Fruit fly (Drosophila melanogaster) whole organism, embryonic: Measurements from ENCODE around the gene Rsph3.

Experiments used
- Abd-B ChIP-seq: fragments of 200-800 bp; sonication (Bioruptor generic); optimal IDR thresholded peaks from 2 replicates; lab custom pipeline; 2018; ENCODE audit warnings: missing biosample characterization, mild to moderate bottlenecking, missing genetic modification characterization, moderate library complexity
- Antp ChIP-seq: fragments of 200-800 bp; sonication (Bioruptor generic); optimal IDR thresholded peaks from 3 replicates; lab custom pipeline; 2016; ENCODE audit warnings: missing biosample characterization, missing genetic modification characterization
- BEAF-32 ChIP-seq: fragments of 200-800 bp; sonication (Bioruptor generic); optimal IDR thresholded peaks from 3 replicates; lab custom pipeline; 2017; ENCODE audit warnings: missing biosample characterization, missing genetic modification characterization, mild to moderate bottlenecking, moderate library complexity, missing genetic modification reagents
- CG10462 ChIP-seq: fragments of 200-800 bp; sonication (Bioruptor generic); optimal IDR thresholded peaks from 2 replicates; lab custom pipeline; 2016; ENCODE audit warnings: missing biosample characterization, missing genetic modification characterization
- CG10979 ChIP-seq: fragments of 200-800 bp; sonication (Bioruptor generic); optimal IDR thresholded peaks from 2 replicates; lab custom pipeline; 2018; ENCODE audit warnings: missing biosample characterization, mild to moderate bottlenecking, missing genetic modification characterization, moderate library complexity
- CG11696 ChIP-seq: fragments of 200-800 bp; sonication (Bioruptor generic); IDR thresholded peaks from 2 replicates; pipeline ENCODE4 v1.3.6; 2022; ENCODE audit warnings: missing biosample characterization, missing genetic modification characterization
- CG12299 ChIP-seq: fragments of 200-800 bp; sonication (Bioruptor generic); optimal IDR thresholded peaks from 2 replicates; lab custom pipeline; 2018; ENCODE audit warnings: missing biosample characterization, mild to moderate bottlenecking, missing genetic modification characterization
- CG12391 ChIP-seq: fragments of 200-800 bp; sonication (Bioruptor generic); optimal IDR thresholded peaks from 3 replicates; lab custom pipeline; 2018; ENCODE audit warnings: missing biosample characterization, mild to moderate bottlenecking, missing genetic modification characterization, moderate library complexity
- CG13287 ChIP-seq: fragments of 200-800 bp; sonication (Bioruptor generic); IDR thresholded peaks from 2 replicates; pipeline ENCODE4 v1.3.6; 2022; ENCODE audit warnings: missing biosample characterization, missing genetic modification characterization; ENCODE audit not compliant: partially characterized antibody
- CG14965 ChIP-seq: fragments of 200-800 bp; sonication (Bioruptor generic); optimal IDR thresholded peaks from 2 replicates; lab custom pipeline; 2016; ENCODE audit warnings: missing biosample characterization, missing genetic modification characterization, borderline replicate concordance
- CG15269 ChIP-seq: fragments of 200-800 bp; sonication (Bioruptor generic); optimal IDR thresholded peaks from 2 replicates; lab custom pipeline; 2018; ENCODE audit warnings: missing biosample characterization, mild to moderate bottlenecking, missing genetic modification characterization, moderate library complexity
- CG15696 ChIP-seq: fragments of 200-800 bp; sonication (Bioruptor generic); optimal IDR thresholded peaks from 2 replicates; lab custom pipeline; 2019; ENCODE audit warnings: missing biosample characterization, mild to moderate bottlenecking, missing genetic modification characterization, moderate library complexity
- CG17359 ChIP-seq: fragments of 200-800 bp; sonication (Bioruptor generic); optimal IDR thresholded peaks from 3 replicates; lab custom pipeline; 2018; ENCODE audit warnings: missing biosample characterization, mild to moderate bottlenecking, missing genetic modification characterization, moderate library complexity
- CG18476 ChIP-seq: fragments of 200-800 bp; sonication (Bioruptor generic); optimal IDR thresholded peaks from 2 replicates; lab custom pipeline; 2016; ENCODE audit warnings: missing biosample characterization, mild to moderate bottlenecking, missing genetic modification characterization
- CG18619 ChIP-seq: fragments of 200-800 bp; sonication (Bioruptor generic); optimal IDR thresholded peaks from 3 replicates; lab custom pipeline; 2017; ENCODE audit warnings: missing biosample characterization, mild to moderate bottlenecking, missing genetic modification characterization
- CG2202 ChIP-seq: fragments of 200-800 bp; sonication (Bioruptor generic); optimal IDR thresholded peaks from 2 replicates; lab custom pipeline; 2018; ENCODE audit warnings: missing biosample characterization, mild to moderate bottlenecking, missing genetic modification characterization
- CG31224 ChIP-seq: fragments of 200-800 bp; sonication (Bioruptor generic); IDR thresholded peaks from 2 replicates; pipeline ENCODE4 v1.3.6; 2022; ENCODE audit warnings: missing biosample characterization, missing genetic modification characterization
- CG31441 ChIP-seq: fragments of 200-800 bp; sonication (Bioruptor generic); IDR thresholded peaks from 2 replicates; pipeline ENCODE4 v1.3.6; 2022; ENCODE audit warnings: missing biosample characterization, missing genetic modification characterization
- CG4820 ChIP-seq: fragments of 200-800 bp; sonication (Bioruptor generic); optimal IDR thresholded peaks from 3 replicates; lab custom pipeline; 2016; ENCODE audit warnings: missing biosample characterization, missing genetic modification characterization
- CG6254 ChIP-seq: fragments of 200-800 bp; sonication (Bioruptor generic); optimal IDR thresholded peaks from 3 replicates; lab custom pipeline; 2017; ENCODE audit warnings: mild to moderate bottlenecking, missing biosample characterization, missing genetic modification reagents, missing genetic modification characterization
- CG9876 ChIP-seq: fragments of 200-800 bp; sonication (Bioruptor generic); optimal IDR thresholded peaks from 2 replicates; lab custom pipeline; 2016; ENCODE audit warnings: missing biosample characterization, missing genetic modification characterization
- CG9932 ChIP-seq: fragments of 200-800 bp; sonication (Bioruptor generic); IDR thresholded peaks from 2 replicates; pipeline ENCODE4 v1.3.6; 2022; ENCODE audit warnings: missing biosample characterization, missing genetic modification characterization
- Dad ChIP-seq: fragments of 200-800 bp; sonication (Bioruptor generic); optimal IDR thresholded peaks from 3 replicates; lab custom pipeline; 2016; ENCODE audit warnings: missing biosample characterization, missing genetic modification characterization
- Dfd ChIP-seq, 2 experiments: fragments of >200 bp; optimal IDR thresholded peaks; 2 replicates each; lab custom pipeline; 2017; ENCODE audit warnings: missing biosample characterization in 2 of 2, missing genetic modification characterization in 2 of 2
- Fer1 ChIP-seq: fragments of 200-800 bp; sonication (Bioruptor generic); optimal IDR thresholded peaks from 2 replicates; lab custom pipeline; 2017; ENCODE audit warnings: missing biosample characterization, mild to moderate bottlenecking, missing genetic modification characterization
- Poxn ChIP-seq: fragments of 200-800 bp; sonication (Bioruptor generic); IDR thresholded peaks from 2 replicates; pipeline ENCODE4 v1.3.6; 2022; ENCODE audit warnings: missing biosample characterization, missing genetic modification characterization
- Rfx ChIP-seq: fragments of 200-800 bp; sonication (Bioruptor generic); IDR thresholded peaks from 2 replicates; pipeline ENCODE4 v1.3.6; 2022; ENCODE audit warnings: missing biosample characterization, missing genetic modification characterization
- Spps ChIP-seq: fragments of 200-800 bp; sonication (Bioruptor generic); optimal IDR thresholded peaks from 2 replicates; lab custom pipeline; 2018; ENCODE audit warnings: missing biosample characterization, mild to moderate bottlenecking, missing genetic modification characterization
- Sry-δ ChIP-seq: fragments of 200-800 bp; sonication (Bioruptor generic); optimal IDR thresholded peaks from 2 replicates; lab custom pipeline; 2016; ENCODE audit warnings: missing biosample characterization, missing genetic modification characterization
- danr ChIP-seq: fragments of 200-800 bp; sonication (Bioruptor generic); IDR thresholded peaks from 2 replicates; pipeline ENCODE4 v1.3.6; 2022; ENCODE audit warnings: missing biosample characterization, missing genetic modification characterization
- ewg ChIP-seq: fragments of 200-800 bp; sonication (Bioruptor generic); optimal IDR thresholded peaks from 3 replicates; lab custom pipeline; 2017; ENCODE audit warnings: mild to moderate bottlenecking, missing biosample characterization, missing genetic modification reagents, missing genetic modification characterization
- exex ChIP-seq: fragments of 200-800 bp; sonication (Bioruptor generic); optimal IDR thresholded peaks from 4 replicates; lab custom pipeline; 2018; ENCODE audit warnings: missing biosample characterization, mild to moderate bottlenecking, missing genetic modification characterization, moderate library complexity
- fd102C ChIP-seq: fragments of 200-800 bp; sonication (Bioruptor generic); optimal IDR thresholded peaks from 2 replicates; lab custom pipeline; 2018; ENCODE audit warnings: missing biosample characterization, mild to moderate bottlenecking, missing genetic modification characterization, moderate library complexity
- kni ChIP-seq: fragments of 200-800 bp; sonication (Bioruptor generic); optimal IDR thresholded peaks from 3 replicates; lab custom pipeline; 2017; ENCODE audit warnings: mild to moderate bottlenecking, missing biosample characterization, missing genetic modification reagents, missing genetic modification characterization
- luna ChIP-seq: fragments of 200-800 bp; sonication (Bioruptor generic); optimal IDR thresholded peaks from 2 replicates; lab custom pipeline; 2016; ENCODE audit warnings: missing biosample characterization, missing genetic modification characterization
- mam ChIP-seq: fragments of 200-800 bp; sonication (Bioruptor generic); optimal IDR thresholded peaks from 3 replicates; lab custom pipeline; 2016; ENCODE audit warnings: missing biosample characterization, missing genetic modification characterization
- nom ChIP-seq: fragments of 200-800 bp; sonication (Bioruptor generic); optimal IDR thresholded peaks from 2 replicates; lab custom pipeline; 2017; ENCODE audit warnings: missing biosample characterization, missing genetic modification characterization, mild to moderate bottlenecking, moderate library complexity, missing genetic modification reagents
- onecut ChIP-seq: fragments of 200-800 bp; sonication (Bioruptor generic); IDR thresholded peaks from 2 replicates; pipeline ENCODE4 v1.3.6; 2022; ENCODE audit warnings: missing biosample characterization, missing genetic modification characterization
- pita ChIP-seq: fragments of 200-800 bp; sonication (Bioruptor generic); optimal IDR thresholded peaks from 2 replicates; lab custom pipeline; 2017; ENCODE audit warnings: missing biosample characterization, mild to moderate bottlenecking, missing genetic modification characterization
- pnt ChIP-seq: fragments of 200-800 bp; sonication (Bioruptor generic); optimal IDR thresholded peaks from 3 replicates; lab custom pipeline; 2016; ENCODE audit warnings: missing biosample characterization, missing genetic modification characterization
- prd ChIP-seq, 3 experiments: fragments of >200 bp in 2 of 3; fragments of 200-800 bp in 1 of 3; sonication (Bioruptor generic) in 1 of 3; optimal IDR thresholded peaks in 2 of 3; IDR thresholded peaks in 1 of 3; 2 replicates in 2 of 3; 3 replicates in 1 of 3; pipeline versions ENCODE4 v1.3.6 to Lab custom; 2017 to 2022; ENCODE audit warnings: missing biosample characterization in 1 of 3, missing genetic modification characterization in 1 of 3
- pros ChIP-seq: fragments of 200-800 bp; sonication (Bioruptor generic); optimal IDR thresholded peaks from 3 replicates; lab custom pipeline; 2019; ENCODE audit warnings: missing biosample characterization, mild to moderate bottlenecking, missing genetic modification characterization, moderate library complexity
- pzg ChIP-seq: fragments of 200-800 bp; sonication (Bioruptor generic); optimal IDR thresholded peaks from 3 replicates; lab custom pipeline; 2018; ENCODE audit warnings: missing biosample characterization, mild to moderate bottlenecking, missing genetic modification characterization, moderate library complexity
- sd ChIP-seq: fragments of 200-800 bp; sonication (Bioruptor generic); optimal IDR thresholded peaks from 3 replicates; lab custom pipeline; 2018; ENCODE audit warnings: missing biosample characterization, mild to moderate bottlenecking, missing genetic modification characterization, moderate library complexity
- seq ChIP-seq: fragments of 200-800 bp; sonication (Bioruptor generic); IDR thresholded peaks from 2 replicates; pipeline ENCODE4 v1.3.6; 2022; ENCODE audit warnings: missing biosample characterization, missing genetic modification characterization
- slou ChIP-seq: fragments of 200-800 bp; sonication (Bioruptor generic); optimal IDR thresholded peaks from 3 replicates; lab custom pipeline; 2016; ENCODE audit warnings: missing biosample characterization, missing genetic modification characterization
- stwl ChIP-seq: fragments of 200-800 bp; sonication (Bioruptor generic); optimal IDR thresholded peaks from 3 replicates; lab custom pipeline; 2018; ENCODE audit warnings: missing biosample characterization, mild to moderate bottlenecking, missing genetic modification characterization, moderate library complexity
- tin ChIP-seq: fragments of 200-800 bp; sonication (Bioruptor generic); optimal IDR thresholded peaks from 3 replicates; lab custom pipeline; 2016; ENCODE audit warnings: missing biosample characterization, missing genetic modification characterization
- tll ChIP-seq, 2 experiments: fragments of 200-800 bp in 1 of 2; fragments of >200 bp in 1 of 2; sonication (Bioruptor generic) in 1 of 2; optimal IDR thresholded peaks; 2 replicates each; lab custom pipeline; 2017 to 2019; ENCODE audit warnings: missing biosample characterization in 2 of 2, missing genetic modification characterization in 2 of 2, mild to moderate bottlenecking in 1 of 2, moderate library complexity in 1 of 2
- tx ChIP-seq: fragments of 200-800 bp; sonication (Bioruptor generic); optimal IDR thresholded peaks from 2 replicates; lab custom pipeline; 2016; ENCODE audit warnings: missing biosample characterization, missing genetic modification characterization
- yki ChIP-seq: fragments of >200 bp; optimal IDR thresholded peaks from 3 replicates; lab custom pipeline; 2018

Gene Rsph3

DNA sequence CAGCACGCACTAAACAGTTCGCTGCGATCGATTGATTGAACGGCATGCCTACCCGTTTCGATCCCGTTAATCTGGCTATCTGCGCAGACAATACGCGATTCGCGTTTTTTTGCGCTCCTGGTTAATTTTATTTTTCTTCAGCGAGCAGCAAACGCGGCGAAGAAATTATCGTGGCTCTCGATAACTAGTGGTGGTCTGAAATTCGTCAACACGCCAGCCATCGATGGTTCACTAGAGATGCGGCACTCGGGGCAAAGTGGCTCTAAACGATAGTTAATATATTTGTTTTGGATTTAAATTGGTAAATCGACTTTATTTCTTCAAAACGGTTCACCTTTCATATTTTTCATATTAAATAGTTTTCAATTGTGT is 20.1 kb downstream of the Rsph3 start, which contains the start of gene dikar (continued):
- TF ChIP-seq Abd-B (GFP tag; lab: Kevin White, UChicago) = peak; percentile 53
- no peak for TF ChIP-seq CG31441 (GFP tag; lab: Robert Waterston, UW)
- TF ChIP-seq pnt (GFP tag; lab: Kevin White, UChicago) = peak; percentile 38
- TF ChIP-seq ewg (GFP tag; lab: Kevin White, UChicago) = no peak
- peak; percentile 73 for TF ChIP-seq CG13287 (GFP tag; lab: Robert Waterston, UW)
- no peak for TF ChIP-seq sd
- TF ChIP-seq tx = no peak
- TF ChIP-seq Dfd (GFP tag; optimal IDR thresholded peaks at IDR 0.05; lab: Kevin White, UChicago) = no peak
- TF ChIP-seq CG2202 (tag; lab: Kevin White, UChicago) = no peak
- TF ChIP-seq onecut (GFP tag; lab: Robert Waterston, UW) = no peak
- no peak for TF ChIP-seq stwl (tag; lab: Kevin White, UChicago)
- TF ChIP-seq Poxn (GFP tag; lab: Robert Waterston, UW) = no peak
- TF ChIP-seq nom = no peak
- no peak for TF ChIP-seq CG12299 (tag; lab: Kevin White, UChicago)
- no peak for TF ChIP-seq CG14965 (GFP tag; lab: Kevin White, UChicago)
- no peak for TF ChIP-seq CG11696 (GFP tag; lab: Robert Waterston, UW)
- no peak for TF ChIP-seq CG18476 (GFP tag; lab: Kevin White, UChicago)
- TF ChIP-seq BEAF-32 = peak; percentile 80
- peak; percentile 40 for TF ChIP-seq pzg (GFP tag; lab: Kevin White, UChicago)
- TF ChIP-seq kni = no peak
- no peak for TF ChIP-seq danr (GFP tag; lab: Robert Waterston, UW)
- TF ChIP-seq prd (optimal IDR thresholded peaks at IDR 0.05; lab: Kevin White, UChicago) = no peak
- TF ChIP-seq prd (GFP tag; IDR thresholded peaks at IDR 0.05; lab: Robert Waterston, UW) = peak; percentile 77
- TF ChIP-seq pita = no peak
- peak; percentile 37 for TF ChIP-seq CG15696 (tag; lab: Kevin White, UChicago)
- peak; percentile 42; the same call in 1 of the 2 replicates for TF ChIP-seq CG31224 (GFP tag; lab: Robert Waterston, UW)
- TF ChIP-seq CG12391 (tag; lab: Kevin White, UChicago) = peak; percentile 54
- no peak for TF ChIP-seq CG10462
- TF ChIP-seq CG6254 (GFP tag; lab: Kevin White, UChicago) = no peak
- peak; percentile 94 for TF ChIP-seq CG9932 (GFP tag; lab: Robert Waterston, UW)
- peak; percentile 7 for TF ChIP-seq slou (GFP tag; lab: Kevin White, UChicago)
- TF ChIP-seq CG4820 (GFP tag; lab: Kevin White, UChicago) = peak; percentile 8
- TF ChIP-seq tll (GFP tag; optimal IDR thresholded peaks at IDR 0.05; lab: Kevin White, UChicago) = no peak
- no peak for TF ChIP-seq Spps (tag; lab: Kevin White, UChicago)
- peak; percentile 68 for TF ChIP-seq mam
- TF ChIP-seq seq (GFP tag; lab: Robert Waterston, UW) = no peak
- no peak for TF ChIP-seq CG17359 (tag; lab: Kevin White, UChicago)
- TF ChIP-seq Rfx (GFP tag; lab: Robert Waterston, UW) = peak; percentile 88
- peak; percentile 44 for TF ChIP-seq CG18619 (GFP tag; lab: Kevin White, UChicago)
- TF ChIP-seq Antp (GFP tag; lab: Kevin White, UChicago) = peak; percentile 63
- TF ChIP-seq exex (tag; lab: Kevin White, UChicago) = no peak
- TF ChIP-seq Fer1 = peak; percentile 31
- TF ChIP-seq CG10979 = peak; percentile 7
- TF ChIP-seq CG9876 (GFP tag; lab: Kevin White, UChicago) = no peak
- TF ChIP-seq yki (lab: Kevin White, UChicago) = no peak
- peak; percentile 16 for TF ChIP-seq Dad (GFP tag; lab: Kevin White, UChicago)
- no peak for TF ChIP-seq CG15269 (tag; lab: Kevin White, UChicago)
- no peak for TF ChIP-seq fd102C (GFP tag; lab: Kevin White, UChicago)
- peak; percentile 6 for TF ChIP-seq luna
- TF ChIP-seq tin = peak; percentile 57
- TF ChIP-seq pros (GFP tag; lab: Kevin White, UChicago) = no peak
- TF ChIP-seq Sry-δ = peak; percentile 84
